Fruit fly (Drosophila melanogaster) Kc167 (cell line): ENCODE results near the gene CG9117.

Experiments
- h ChIP-seq: fragments of >200 bp; optimal IDR thresholded peaks from 3 replicates; lab custom pipeline; 2018; ENCODE audit warnings: missing external identifiers
- psq ChIP-seq: fragments of >200 bp; optimal IDR thresholded peaks from 2 replicates; lab custom pipeline; 2017; ENCODE audit warnings: missing external identifiers
- ttk ChIP-seq: sonication (Bioruptor generic); optimal IDR thresholded peaks from 2 replicates; lab custom pipeline; 2017; ENCODE audit warnings: missing external identifiers

dm6 chr2L:6048542-6048941, 10.8 kb upstream of the CG9117 start, which contains the start of the genes CG34179 and slmo:
- TF ChIP-seq psq (lab: Kevin White, UChicago) (no peak), h (lab: Kevin White, UChicago) (no peak), ttk (lab: Kevin White, UChicago) (no peak)
